Fruit fly (Drosophila melanogaster) whole organism, embryonic: Measurements from ENCODE around the gene U2af50.

Source experiments
- Atf-2 ChIP-seq: fragments of 200-800 bp; sonication (Bioruptor generic); optimal IDR thresholded peaks from 2 replicates; lab custom pipeline; 2016; ENCODE audit warnings: missing biosample characterization, missing genetic modification characterization
- BEAF-32 ChIP-seq: fragments of 200-800 bp; sonication (Bioruptor generic); optimal IDR thresholded peaks from 3 replicates; lab custom pipeline; 2017; ENCODE audit warnings: missing biosample characterization, missing genetic modification characterization, mild to moderate bottlenecking, moderate library complexity, missing genetic modification reagents
- Bdp1 ChIP-seq: fragments of 200-800 bp; sonication (Bioruptor generic); optimal IDR thresholded peaks from 3 replicates; lab custom pipeline; 2016; ENCODE audit warnings: missing biosample characterization, missing genetic modification characterization
- Bgb ChIP-seq: fragments of 200-800 bp; sonication (Bioruptor generic); IDR thresholded peaks from 2 replicates; pipeline ENCODE4 v1.3.6; 2022; ENCODE audit warnings: missing biosample characterization, missing genetic modification characterization; ENCODE audit not compliant: partially characterized antibody
- Blimp-1 ChIP-seq: fragments of 200-800 bp; sonication (Bioruptor generic); optimal IDR thresholded peaks from 3 replicates; lab custom pipeline; 2018; ENCODE audit warnings: missing biosample characterization, missing genetic modification characterization, mild to moderate bottlenecking, moderate library complexity, missing genetic modification reagents
- CG10431 ChIP-seq: fragments of 200-800 bp; sonication (Bioruptor generic); optimal IDR thresholded peaks from 3 replicates; lab custom pipeline; 2018; ENCODE audit warnings: missing biosample characterization, mild to moderate bottlenecking, missing genetic modification characterization
- CG10462 ChIP-seq: fragments of 200-800 bp; sonication (Bioruptor generic); optimal IDR thresholded peaks from 2 replicates; lab custom pipeline; 2016; ENCODE audit warnings: missing biosample characterization, missing genetic modification characterization
- CG12659 ChIP-seq: fragments of 200-800 bp; sonication (Bioruptor generic); optimal IDR thresholded peaks from 3 replicates; lab custom pipeline; 2017; ENCODE audit warnings: mild to moderate bottlenecking, missing biosample characterization, missing genetic modification reagents, missing genetic modification characterization
- CG12769 ChIP-seq: fragments of 200-800 bp; sonication (Bioruptor generic); optimal IDR thresholded peaks from 2 replicates; lab custom pipeline; 2019; ENCODE audit warnings: missing biosample characterization, mild to moderate bottlenecking, missing genetic modification characterization, moderate library complexity
- CG15514 ChIP-seq: fragments of 200-800 bp; sonication (Bioruptor generic); optimal IDR thresholded peaks from 3 replicates; lab custom pipeline; 2017; ENCODE audit warnings: missing biosample characterization, missing genetic modification characterization, mild to moderate bottlenecking, moderate library complexity, missing genetic modification reagents
- CG17186 ChIP-seq: fragments of 200-800 bp; sonication (Bioruptor generic); optimal IDR thresholded peaks from 3 replicates; lab custom pipeline; 2017; ENCODE audit warnings: missing biosample characterization, missing genetic modification reagents, missing genetic modification characterization
- CG17328 ChIP-seq: fragments of 200-800 bp; sonication (Bioruptor generic); IDR thresholded peaks from 2 replicates; pipeline ENCODE4 v1.3.6; 2022; ENCODE audit warnings: missing biosample characterization, missing genetic modification characterization
- CG18262 ChIP-seq: fragments of 200-800 bp; optimal IDR thresholded peaks from 3 replicates; lab custom pipeline; 2019; ENCODE audit warnings: missing biosample characterization, mild to moderate bottlenecking, missing genetic modification characterization, moderate library complexity
- CG2116 ChIP-seq: fragments of 200-800 bp; sonication (Bioruptor generic); optimal IDR thresholded peaks from 3 replicates; lab custom pipeline; 2018; ENCODE audit warnings: missing biosample characterization, mild to moderate bottlenecking, missing genetic modification characterization
- CG2129 ChIP-seq: fragments of 200-800 bp; sonication (Bioruptor generic); IDR thresholded peaks from 2 replicates; pipeline ENCODE4 v1.3.6; 2022; ENCODE audit warnings: missing biosample characterization, missing genetic modification characterization; ENCODE audit not compliant: partially characterized antibody
- CG30020 ChIP-seq: fragments of 200-800 bp; optimal IDR thresholded peaks from 2 replicates; lab custom pipeline; 2019; ENCODE audit warnings: missing biosample characterization, mild to moderate bottlenecking, missing genetic modification characterization, moderate library complexity
- CG3281 ChIP-seq: fragments of 200-800 bp; sonication (Bioruptor generic); optimal IDR thresholded peaks from 3 replicates; lab custom pipeline; 2017; ENCODE audit warnings: missing biosample characterization, mild to moderate bottlenecking, missing genetic modification characterization
- CG4617 ChIP-seq: fragments of 200-800 bp; sonication (Bioruptor generic); optimal IDR thresholded peaks from 3 replicates; lab custom pipeline; 2016; ENCODE audit warnings: missing biosample characterization, missing genetic modification characterization, borderline replicate concordance
- Camta ChIP-seq: fragments of 200-800 bp; sonication (Bioruptor generic); optimal IDR thresholded peaks from 2 replicates; lab custom pipeline; 2016; ENCODE audit warnings: missing biosample characterization, missing genetic modification characterization
- Dp ChIP-seq: fragments of 200-800 bp; sonication (Bioruptor generic); optimal IDR thresholded peaks from 2 replicates; lab custom pipeline; 2018; ENCODE audit warnings: missing biosample characterization, mild to moderate bottlenecking, missing genetic modification characterization, moderate library complexity
- E2f2 ChIP-seq: fragments of 200-800 bp; sonication (Bioruptor generic); IDR thresholded peaks from 2 replicates; pipeline ENCODE4 v1.3.6; 2022; ENCODE audit warnings: missing biosample characterization, missing genetic modification characterization
- Elba2 ChIP-seq: fragments of 200-800 bp; sonication (Bioruptor generic); optimal IDR thresholded peaks from 3 replicates; lab custom pipeline; 2016; ENCODE audit warnings: missing biosample characterization, missing genetic modification characterization
- HLH4C ChIP-seq: fragments of 200-800 bp; sonication (Bioruptor generic); IDR thresholded peaks from 3 replicates; pipeline ENCODE4 v1.3.6; 2022; ENCODE audit warnings: missing biosample characterization, missing genetic modification characterization; ENCODE audit not compliant: partially characterized antibody
- Hr3 ChIP-seq: fragments of 200-800 bp; sonication (Bioruptor generic); optimal IDR thresholded peaks from 3 replicates; lab custom pipeline; 2016; ENCODE audit warnings: missing biosample characterization, missing genetic modification characterization
- Max ChIP-seq: fragments of 200-800 bp; sonication (Bioruptor generic); optimal IDR thresholded peaks from 2 replicates; lab custom pipeline; 2016; ENCODE audit warnings: missing biosample characterization, mild to moderate bottlenecking, missing genetic modification characterization
- Scr ChIP-seq: fragments of 200-800 bp; sonication (Bioruptor generic); IDR thresholded peaks from 2 replicates; pipeline ENCODE4 v1.3.6; 2022; ENCODE audit warnings: missing biosample characterization, missing genetic modification characterization; ENCODE audit not compliant: partially characterized antibody
- Stat92E ChIP-seq, 3 experiments: fragments of >200 bp in 2 of 3; fragments of 200-800 bp in 1 of 3; sonication (Bioruptor generic) in 1 of 3; optimal IDR thresholded peaks; 2 replicates each; lab custom pipeline; 2017 to 2019; ENCODE audit warnings: missing biosample characterization in 3 of 3, missing genetic modification characterization in 3 of 3, mild to moderate bottlenecking in 1 of 3, moderate library complexity in 1 of 3
- ab ChIP-seq: fragments of 200-800 bp; sonication (Bioruptor generic); optimal IDR thresholded peaks from 2 replicates; lab custom pipeline; 2016; ENCODE audit warnings: missing biosample characterization, missing genetic modification characterization
- abd-A ChIP-seq: fragments of 200-800 bp; sonication (Bioruptor generic); optimal IDR thresholded peaks from 3 replicates; lab custom pipeline; 2019; ENCODE audit warnings: missing biosample characterization, mild to moderate bottlenecking, missing genetic modification characterization, moderate library complexity
- amos ChIP-seq: fragments of 200-800 bp; sonication (Bioruptor generic); IDR thresholded peaks from 2 replicates; pipeline ENCODE4 v1.3.6; 2022; ENCODE audit warnings: missing biosample characterization, missing genetic modification characterization; ENCODE audit not compliant: partially characterized antibody
- bbx ChIP-seq: fragments of 200-800 bp; sonication (Bioruptor generic); IDR thresholded peaks from 2 replicates; pipeline ENCODE4 v1.3.6; 2022; ENCODE audit warnings: missing biosample characterization, missing genetic modification characterization; ENCODE audit not compliant: partially characterized antibody
- bcd ChIP-seq: fragments of 200-800 bp; sonication (Bioruptor generic); optimal IDR thresholded peaks from 2 replicates; lab custom pipeline; 2017; ENCODE audit warnings: missing biosample characterization, mild to moderate bottlenecking, missing genetic modification characterization
- chinmo ChIP-seq: fragments of 200-800 bp; sonication (Bioruptor generic); IDR thresholded peaks from 4 replicates; pipeline ENCODE4 v1.3.6; 2022; ENCODE audit warnings: missing biosample characterization, missing genetic modification characterization; ENCODE audit not compliant: partially characterized antibody
- ewg ChIP-seq: fragments of 200-800 bp; sonication (Bioruptor generic); optimal IDR thresholded peaks from 3 replicates; lab custom pipeline; 2017; ENCODE audit warnings: mild to moderate bottlenecking, missing biosample characterization, missing genetic modification reagents, missing genetic modification characterization
- fd96Cb ChIP-seq: fragments of 200-800 bp; sonication (Bioruptor generic); optimal IDR thresholded peaks from 2 replicates; lab custom pipeline; 2018; ENCODE audit warnings: missing biosample characterization, mild to moderate bottlenecking, missing genetic modification characterization, moderate library complexity
- gsb ChIP-seq: fragments of 200-800 bp; sonication (Bioruptor generic); IDR thresholded peaks from 2 replicates; pipeline ENCODE4 v1.3.6; 2022; ENCODE audit warnings: missing biosample characterization, missing genetic modification characterization
- klu ChIP-seq: fragments of 200-800 bp; sonication (Bioruptor generic); IDR thresholded peaks from 2 replicates; pipeline ENCODE4 v1.3.6; 2022; ENCODE audit warnings: missing biosample characterization, missing genetic modification characterization
- knrl ChIP-seq: fragments of 200-800 bp; sonication (Bioruptor generic); IDR thresholded peaks from 3 replicates; pipeline ENCODE4 v1.3.6; 2022; ENCODE audit warnings: missing biosample characterization, missing genetic modification characterization; ENCODE audit not compliant: partially characterized antibody
- org-1 ChIP-seq: fragments of 200-800 bp; sonication (Bioruptor generic); optimal IDR thresholded peaks from 2 replicates; lab custom pipeline; 2017; ENCODE audit warnings: missing biosample characterization, missing genetic modification characterization
- phol ChIP-seq: fragments of 200-800 bp; sonication (Bioruptor generic); optimal IDR thresholded peaks from 3 replicates; lab custom pipeline; 2018; ENCODE audit warnings: missing biosample characterization, mild to moderate bottlenecking, missing genetic modification characterization, moderate library complexity
- psq ChIP-seq: fragments of 200-800 bp; sonication (Bioruptor generic); optimal IDR thresholded peaks from 2 replicates; lab custom pipeline; 2017; ENCODE audit warnings: missing biosample characterization, missing genetic modification characterization
- pzg ChIP-seq: fragments of 200-800 bp; sonication (Bioruptor generic); optimal IDR thresholded peaks from 3 replicates; lab custom pipeline; 2018; ENCODE audit warnings: missing biosample characterization, mild to moderate bottlenecking, missing genetic modification characterization, moderate library complexity
- sd ChIP-seq: fragments of 200-800 bp; sonication (Bioruptor generic); optimal IDR thresholded peaks from 3 replicates; lab custom pipeline; 2018; ENCODE audit warnings: missing biosample characterization, mild to moderate bottlenecking, missing genetic modification characterization, moderate library complexity
- slbo ChIP-seq: fragments of 200-800 bp; sonication (Bioruptor generic); IDR thresholded peaks from 2 replicates; pipeline ENCODE4 v1.3.6; 2022; ENCODE audit warnings: missing biosample characterization, missing genetic modification characterization
- slou ChIP-seq: fragments of 200-800 bp; sonication (Bioruptor generic); optimal IDR thresholded peaks from 3 replicates; lab custom pipeline; 2016; ENCODE audit warnings: missing biosample characterization, missing genetic modification characterization
- stc ChIP-seq: fragments of 200-800 bp; sonication (Bioruptor generic); IDR thresholded peaks from 2 replicates; pipeline ENCODE4 v1.3.6; 2022; ENCODE audit warnings: missing biosample characterization, missing genetic modification characterization
- stwl ChIP-seq: fragments of 200-800 bp; sonication (Bioruptor generic); optimal IDR thresholded peaks from 3 replicates; lab custom pipeline; 2018; ENCODE audit warnings: missing biosample characterization, mild to moderate bottlenecking, missing genetic modification characterization, moderate library complexity
- ttk ChIP-seq: fragments of 200-800 bp; sonication (Bioruptor generic); IDR thresholded peaks from 2 replicates; pipeline ENCODE4 v2.1.2; 2022; ENCODE audit warnings: missing biosample characterization, missing genetic modification characterization

U2af50 gene

DNA sequence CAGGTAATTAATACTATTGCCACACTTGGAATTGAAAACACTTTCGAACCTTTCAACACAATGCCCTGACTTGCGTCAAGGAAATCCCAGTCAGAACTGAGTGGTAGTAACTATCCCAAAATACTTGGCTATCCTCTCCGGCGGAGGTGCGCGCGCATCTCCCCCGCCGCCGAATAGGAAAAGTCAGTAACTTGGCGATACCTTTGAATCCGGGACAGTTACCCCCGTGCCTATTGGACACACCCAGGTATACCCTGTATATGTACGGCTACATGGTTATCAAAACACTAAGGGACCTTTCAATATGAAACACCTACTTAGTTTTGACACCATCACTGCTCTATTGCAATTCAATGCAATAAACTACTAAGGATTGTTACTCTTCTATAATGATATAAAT, 28.2 kb downstream of the U2af50 start, which contains the start of gene CG9919 (continued):
- no peak for TF ChIP-seq CG2129 (GFP tag; lab: Robert Waterston, UW)
- TF ChIP-seq stc (GFP tag; lab: Robert Waterston, UW), result no peak
- peak; percentile 89 for TF ChIP-seq CG10431 (GFP tag; lab: Kevin White, UChicago)
- no peak for TF ChIP-seq ab (GFP tag; lab: Kevin White, UChicago)
- TF ChIP-seq CG3281, result no peak
- no peak for TF ChIP-seq CG12659
- peak; percentile 16 for TF ChIP-seq CG15514 (GFP tag; lab: Kevin White, UChicago)
- no peak for TF ChIP-seq CG12769 (tag; lab: Kevin White, UChicago)
- TF ChIP-seq HLH4C (GFP tag; lab: Robert Waterston, UW), result no peak
- no peak for TF ChIP-seq klu (GFP tag; lab: Robert Waterston, UW)
- TF ChIP-seq Elba2 (GFP tag; lab: Kevin White, UChicago), result peak; percentile 35
- TF ChIP-seq slou (GFP tag; lab: Kevin White, UChicago), result no peak
- TF ChIP-seq pzg (GFP tag; lab: Kevin White, UChicago), result peak; percentile 3
- no peak for TF ChIP-seq sd
- no peak for TF ChIP-seq Hr3

- TF ChIP-seq Max (GFP tag; lab: Kevin White, UChicago) (no peak), Bdp1 (GFP tag; lab: Kevin White, UChicago) (no peak), fd96Cb (tag; lab: Kevin White, UChicago) (no peak), CG17186 (GFP tag; lab: Kevin White, UChicago) (peak; percentile 58), Dp (GFP tag; lab: Kevin White, UChicago) (peak; percentile 34), Scr (GFP tag; lab: Robert Waterston, UW) (peak; percentile 40), CG2116 (GFP tag; lab: Kevin White, UChicago) (peak; percentile 3), amos (GFP tag; lab: Robert Waterston, UW) (peak; percentile 39; the same call in 1 of the 2 replicates), gsb (no peak), phol (tag; lab: Kevin White, UChicago) (peak; percentile 29), bcd (GFP tag; lab: Kevin White, UChicago) (no peak), CG30020 (tag; lab: Kevin White, UChicago) (peak; percentile 9), CG4617 (GFP tag; lab: Kevin White, UChicago) (no peak), CG17328 (GFP tag; lab: Robert Waterston, UW) (no peak), slbo (no peak), stwl (tag; lab: Kevin White, UChicago) (peak; percentile 15), CG12769 (tag; lab: Kevin White, UChicago) (peak; percentile 46), knrl (GFP tag; lab: Robert Waterston, UW) (0 out of 3 replicates have a peak, but pooled peaks have one; percentile 21), org-1 (no peak), CG18262 (no peak), chinmo (peak; percentile 78; the same call in 2 of the 4 replicates), BEAF-32 (peak; percentile 31), ewg (GFP tag; lab: Kevin White, UChicago) (peak; percentile 39), Stat92E (GFP tag; optimal IDR thresholded peaks at IDR 0.05; lab: Kevin White, UChicago) (no peak), Camta (no peak), Atf-2 (GFP tag; lab: Kevin White, UChicago) (no peak), bbx (GFP tag; lab: Robert Waterston, UW) (0 out of 2 replicates have a peak, but pooled peaks have one; percentile 40), Bgb (peak; percentile 38; the same call in 1 of the 2 replicates), CG10462 (GFP tag; lab: Kevin White, UChicago) (no peak), psq (GFP tag; lab: Kevin White, UChicago) (no peak), Blimp-1 (GFP tag; lab: Kevin White, UChicago) (peak; percentile 40), ttk (GFP tag; lab: Robert Waterston, UW) (no peak), abd-A (tag; lab: Kevin White, UChicago) (peak; percentile 39), E2f2 (peak; percentile 61; the same call in 1 of the 2 replicates), Elba2 (GFP tag; lab: Kevin White, UChicago) (no peak)
Observed at dm6 chrX:16325472-16325871, 33.4 kb downstream of the U2af50 start, which contains the start of gene CalpC. Gene CalpC, plus strand, starts transcription at chrX:16325763.
